Worm (Caenorhabditis elegans): Measurements from ENCODE around the gene sre-19.

The sre-19 gene

ce11 chrIV:12236011-12236410 lies 2.7 kb downstream of the sre-19 start, which contains the start of gene sre-16:
Gene sre-16, minus strand, starts transcription at chrIV:12236111.
- no peak for TF ChIP-seq unc-62 (GFP tag; optimal IDR thresholded peaks at IDR 0.05)

DNA sequence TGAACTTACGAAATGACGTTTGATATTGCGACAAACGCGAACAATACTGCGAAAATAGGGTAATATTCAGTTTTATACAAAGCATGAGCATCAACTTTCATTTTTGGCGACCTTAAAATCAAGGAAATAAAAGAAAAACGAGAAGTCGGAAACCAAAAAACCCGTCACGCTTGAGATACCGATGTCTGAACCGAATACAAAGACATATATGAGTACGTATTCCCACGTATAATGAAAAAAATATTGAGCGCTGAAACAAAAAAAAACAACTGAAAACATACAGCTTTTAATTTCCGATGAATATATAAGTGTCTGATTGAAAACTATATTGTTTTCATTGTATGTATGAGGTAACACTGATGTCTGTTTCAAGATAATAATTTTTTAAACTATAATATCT lies 9.1 kb downstream of the sre-19 start, which contains the start of gene sre-18:
Gene sre-18, minus strand, starts transcription at position 101 of the 400 bp plus-strand sequence.
- no peak for TF ChIP-seq unc-62 (GFP tag; optimal IDR thresholded peaks at IDR 0.05)

- no peak for TF ChIP-seq unc-62 (GFP tag; optimal IDR thresholded peaks at IDR 0.05)
Observed at ce11 chrIV:12227012-12227411, 11.7 kb downstream of the sre-19 start, which contains the start of gene mlt-3. Gene mlt-3, minus strand, starts transcription at chrIV:12227112.

- TF ChIP-seq unc-62 (GFP tag; optimal IDR thresholded peaks at IDR 0.05): no peak
Observed at ce11 chrIV:12219309-12219708, 19.4 kb downstream of the sre-19 start, which contains the start of gene F35G2.5. Gene F35G2.5, plus strand, starts transcription at chrIV:12219609.

- TF ChIP-seq unc-62 (GFP tag; optimal IDR thresholded peaks at IDR 0.05): no peak
Observed at ce11 chrIV:12218253-12218652, 20.5 kb downstream of the sre-19 start.

- TF ChIP-seq unc-62 (GFP tag; optimal IDR thresholded peaks at IDR 0.05): no peak
Observed at ce11 chrIV:12217142-12217541, 21.6 kb downstream of the sre-19 start.

ce11 chrIV:12215762-12216295 lies 22.9 kb downstream of the sre-19 start, which contains the start of gene phy-2:
Gene phy-2, minus strand, starts transcription at chrIV:12215987.
- TF ChIP-seq unc-62 (GFP tag; optimal IDR thresholded peaks at IDR 0.05): no peak

DNA sequence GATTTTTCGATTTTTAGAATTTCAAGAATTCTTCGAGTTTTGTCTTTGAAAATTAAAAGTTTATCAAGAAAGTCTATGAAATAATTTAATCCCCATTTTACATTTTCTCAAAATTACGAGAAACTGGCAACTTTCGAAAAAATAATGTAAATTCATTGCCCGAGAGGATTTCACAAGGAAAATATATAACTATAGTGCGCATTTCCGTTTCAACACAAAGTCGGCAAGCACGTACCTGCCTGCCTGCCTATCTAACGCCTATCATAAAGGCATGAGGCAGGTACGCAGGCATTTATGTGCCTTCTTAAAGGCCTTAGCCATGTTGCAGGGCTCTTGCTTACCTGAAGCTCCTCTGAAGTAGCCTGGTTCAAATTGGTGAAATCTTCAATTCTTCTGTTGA lies 25.9 kb downstream of the sre-19 start:
- no peak for TF ChIP-seq unc-62 (GFP tag; optimal IDR thresholded peaks at IDR 0.05)

- TF ChIP-seq unc-62 (GFP tag; optimal IDR thresholded peaks at IDR 0.05): no peak
Observed at ce11 chrIV:12211292-12211691, 27.5 kb downstream of the sre-19 start.

DNA sequence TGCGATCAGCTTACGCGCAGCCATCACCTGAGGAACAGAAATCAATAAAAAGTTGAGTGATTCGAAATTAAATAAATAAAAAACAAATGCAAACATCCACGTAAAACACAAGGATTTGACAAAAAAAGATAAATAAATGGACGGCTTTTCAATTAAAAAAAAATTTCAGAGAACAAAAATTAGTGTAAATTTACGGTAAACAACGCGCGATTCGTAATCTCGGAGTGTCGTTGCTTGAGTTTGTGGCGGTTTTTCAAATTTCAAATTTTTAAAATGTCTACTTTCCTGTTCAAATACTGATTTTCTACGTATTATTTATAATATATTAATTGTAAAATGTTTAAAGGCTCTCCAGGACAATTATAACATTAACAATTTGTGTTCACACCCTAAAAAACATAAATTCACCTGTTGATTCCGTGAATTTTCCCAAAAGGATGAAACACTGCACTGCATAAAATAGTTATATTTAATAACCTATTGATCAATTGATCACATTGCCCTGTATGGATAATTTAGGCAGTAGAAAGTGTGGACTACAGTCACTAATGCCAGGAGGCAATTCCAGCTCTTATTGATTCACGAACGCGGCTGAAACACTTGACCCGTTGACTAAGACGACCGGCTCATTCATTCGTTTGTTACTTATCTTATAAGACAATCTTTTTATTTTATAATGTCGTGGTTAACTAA lies 29.6 kb downstream of the sre-19 start, which contains the start of the genes marb-1 and F35G2.3:
Gene marb-1, minus strand, starts transcription at position 27 of the 693 bp plus-strand sequence.
Gene F35G2.3, plus strand, starts transcription at position 643 of the 693 bp plus-strand sequence.
- TF ChIP-seq unc-62 (GFP tag; optimal IDR thresholded peaks at IDR 0.05): no peak

- no peak for TF ChIP-seq unc-62 (GFP tag; optimal IDR thresholded peaks at IDR 0.05)
Observed at ce11 chrIV:12207873-12208272, 30.9 kb downstream of the sre-19 start.

- TF ChIP-seq unc-62 (GFP tag; optimal IDR thresholded peaks at IDR 0.05): no peak
Observed at ce11 chrIV:12207454-12207853, 31.3 kb downstream of the sre-19 start.

DNA sequence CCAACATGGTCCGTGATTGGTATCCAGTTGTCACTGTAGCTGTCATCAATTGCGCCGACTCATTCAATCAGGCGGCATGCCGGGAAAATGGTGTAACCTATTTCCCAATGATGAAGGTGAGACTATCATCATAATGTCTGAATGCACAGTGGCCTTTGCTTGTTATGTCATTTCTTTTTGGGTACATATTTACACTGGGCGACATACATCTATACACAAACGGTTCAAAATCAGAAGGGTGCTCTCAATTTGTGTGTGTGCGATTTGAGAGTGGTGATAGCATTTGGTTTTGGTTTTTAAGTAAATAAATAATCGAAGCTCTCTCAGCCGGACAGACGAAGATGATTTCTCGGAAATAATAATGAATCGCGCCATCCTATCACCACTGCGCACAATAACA lies 34.8 kb downstream of the sre-19 start:
- TF ChIP-seq unc-62 (GFP tag; optimal IDR thresholded peaks at IDR 0.05): no peak

DNA sequence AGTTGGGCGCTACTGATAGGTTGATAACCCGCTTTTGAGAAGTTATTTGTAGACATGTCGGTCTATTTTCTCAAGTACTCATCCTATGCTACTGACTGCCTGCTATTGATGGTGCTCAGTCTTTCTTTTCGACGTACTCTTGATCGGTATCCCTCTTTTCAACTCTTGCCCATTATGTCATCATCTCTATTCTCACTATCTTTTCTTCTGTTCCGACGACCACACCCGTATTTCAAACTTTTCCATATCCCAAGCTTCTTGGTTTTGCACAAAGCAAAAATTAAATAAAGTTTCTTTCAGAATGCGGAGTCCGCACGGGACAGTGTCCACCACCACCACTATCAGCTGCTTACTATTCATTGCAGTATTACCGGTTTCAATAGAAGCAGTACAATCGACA lies 35.8 kb downstream of the sre-19 start, which contains the start of gene F35G2.1:
Gene F35G2.1, plus strand, starts transcription at position 301 of the 400 bp plus-strand sequence.
- TF ChIP-seq unc-62 (GFP tag; optimal IDR thresholded peaks at IDR 0.05): no peak

- TF ChIP-seq unc-62 (GFP tag; optimal IDR thresholded peaks at IDR 0.05): no peak
Observed at ce11 chrIV:12202000-12202399, 36.8 kb downstream of the sre-19 start.

ce11 chrIV:12200812-12201211 lies 37.9 kb downstream of the sre-19 start:
- TF ChIP-seq unc-62 (GFP tag; optimal IDR thresholded peaks at IDR 0.05): no peak

All from whole organism, dauer.